Worm (Caenorhabditis elegans) whole organism, midembryonic: Measurements from ENCODE around the gene bgal-1.

ENCODE experiments used
- T22C8.4 ChIP-seq: fragments of 200-800 bp; sonication (Bioruptor generic); IDR thresholded peaks from 2 replicates; pipeline ENCODE4 v1.3.6; 2022; ENCODE audit warnings: missing genetic modification characterization, missing compliant biosample characterization
- cog-1 ChIP-seq: sonication (generic microtip); optimal IDR thresholded peaks from 2 replicates; lab custom pipeline; 2016; ENCODE audit warnings: missing genetic modification characterization, missing compliant biosample characterization
- flt-1 ChIP-seq: fragments of 200-800 bp; sonication (Bioruptor generic); IDR thresholded peaks from 2 replicates; pipeline ENCODE4 v1.3.6; 2022; ENCODE audit warnings: missing genetic modification characterization, missing compliant biosample characterization
- klf-2 ChIP-seq: fragments of 200-800 bp; sonication (Bioruptor generic); conservative IDR thresholded peaks from 2 replicates; pipeline ENCODE4 v1.3.6; 2022; ENCODE audit warnings: missing genetic modification reagents, missing genetic modification characterization, missing compliant biosample characterization
- med-1 ChIP-seq: sonication (generic microtip); optimal IDR thresholded peaks from 2 replicates; lab custom pipeline; 2017; ENCODE audit warnings: missing genetic modification characterization, mild to moderate bottlenecking, missing compliant biosample characterization, antibody characterized with exemption, missing genetic modification reagents; ENCODE audit not compliant: insufficient read depth
- ref-1 ChIP-seq: fragments of 200-800 bp; sonication (Bioruptor generic); conservative IDR thresholded peaks from 2 replicates; pipeline ENCODE4 v1.3.6; 2022; ENCODE audit warnings: missing genetic modification reagents, missing genetic modification characterization, missing compliant biosample characterization
- tab-1 ChIP-seq: fragments of 200-800 bp; sonication (Bioruptor generic); IDR thresholded peaks from 2 replicates; pipeline ENCODE4 v1.3.6; 2022; ENCODE audit warnings: missing genetic modification characterization, missing compliant biosample characterization
- ztf-23 ChIP-seq: fragments of 200-800 bp; sonication (Bioruptor generic); IDR thresholded peaks from 2 replicates; pipeline ENCODE4 v1.3.6; 2022; ENCODE audit warnings: missing genetic modification reagents, missing genetic modification characterization, missing compliant biosample characterization
- ztf-29 ChIP-seq: fragments of 200-800 bp; sonication (Bioruptor generic); IDR thresholded peaks from 2 replicates; pipeline ENCODE4 v1.3.6; 2022; ENCODE audit warnings: missing genetic modification reagents, missing genetic modification characterization, missing compliant biosample characterization

Gene bgal-1

ce11 chrV:11196631-11197258 is 29.1 kb downstream of the bgal-1 start:
- TF ChIP-seq cog-1 (tag; lab: Kevin White, UChicago), result no peak

- no peak for TF ChIP-seq klf-2
- TF ChIP-seq ztf-29 (GFP tag; lab: Robert Waterston, UW), result no peak
- TF ChIP-seq ztf-23 (GFP tag; lab: Robert Waterston, UW), result no peak
- TF ChIP-seq ref-1 (GFP tag; lab: Robert Waterston, UW), result no peak
Observed at ce11 chrV:11196109-11196508, 29.7 kb downstream of the bgal-1 start, which contains the start of gene clc-6. clc-6 (minus strand) TSS chrV:11196209.

ce11 chrV:11190983-11191382 is 34.8 kb downstream of the bgal-1 start, which contains the start of gene lgc-49:
lgc-49 (plus strand) TSS chrV:11191283.
- TF ChIP-seq ztf-29 (GFP tag; lab: Robert Waterston, UW), result no peak
- TF ChIP-seq tab-1 (GFP tag; lab: Robert Waterston, UW), result no peak
- no peak for TF ChIP-seq flt-1 (GFP tag; lab: Robert Waterston, UW)
- TF ChIP-seq ztf-23 (GFP tag; lab: Robert Waterston, UW), result no peak
- TF ChIP-seq klf-2, result no peak
- TF ChIP-seq ref-1 (GFP tag; lab: Robert Waterston, UW), result no peak
- no peak for TF ChIP-seq med-1 (GFP tag; lab: Kevin White, UChicago)
- no peak for TF ChIP-seq cog-1 (tag; lab: Kevin White, UChicago)
- TF ChIP-seq T22C8.4 (GFP tag; lab: Robert Waterston, UW), result no peak

ce11 chrV:11182925-11183324 is 42.9 kb downstream of the bgal-1 start, which contains the start of gene cnc-10:
cnc-10 (plus strand) TSS chrV:11183225.
- TF ChIP-seq cog-1 (tag; lab: Kevin White, UChicago) (no peak), ztf-29 (GFP tag; lab: Robert Waterston, UW) (no peak), ztf-23 (GFP tag; lab: Robert Waterston, UW) (no peak), tab-1 (GFP tag; lab: Robert Waterston, UW) (no peak)

- TF ChIP-seq med-1 (GFP tag; lab: Kevin White, UChicago) (no peak), cog-1 (tag; lab: Kevin White, UChicago) (no peak), tab-1 (GFP tag; lab: Robert Waterston, UW) (no peak), T22C8.4 (GFP tag; lab: Robert Waterston, UW) (no peak), klf-2 (no peak), ztf-29 (GFP tag; lab: Robert Waterston, UW) (no peak), ref-1 (GFP tag; lab: Robert Waterston, UW) (no peak), flt-1 (GFP tag; lab: Robert Waterston, UW) (no peak)
Observed at ce11 chrV:11180951-11181350, 44.9 kb downstream of the bgal-1 start.

- TF ChIP-seq flt-1 (GFP tag; lab: Robert Waterston, UW) (no peak), tab-1 (GFP tag; lab: Robert Waterston, UW) (no peak), med-1 (GFP tag; lab: Kevin White, UChicago) (no peak), T22C8.4 (GFP tag; lab: Robert Waterston, UW) (no peak), cog-1 (tag; lab: Kevin White, UChicago) (no peak), ref-1 (GFP tag; lab: Robert Waterston, UW) (no peak), ztf-29 (GFP tag; lab: Robert Waterston, UW) (no peak), ztf-23 (GFP tag; lab: Robert Waterston, UW) (no peak), klf-2 (no peak)
Observed at ce11 chrV:11177577-11177976, 48.2 kb downstream of the bgal-1 start, which contains the start of gene gpa-1. gpa-1 (minus strand) TSS chrV:11177677.

- no peak for TF ChIP-seq ref-1 (GFP tag; lab: Robert Waterston, UW)
- TF ChIP-seq ztf-29 (GFP tag; lab: Robert Waterston, UW), result no peak
- TF ChIP-seq klf-2, result no peak
- no peak for TF ChIP-seq cog-1 (tag; lab: Kevin White, UChicago)
Observed at ce11 chrV:11174663-11175062, 51.2 kb downstream of the bgal-1 start.
